Worm (Caenorhabditis elegans) whole organism, L1 larva: Measurements from ENCODE around the gene srx-136.
A peak's percentile ranks its signal among the peaks of the same experiment; 100 is the strongest.

Experiments
- C04F5.9 ChIP-seq: sonication (generic microtip); optimal IDR thresholded peaks from 2 replicates; lab custom pipeline; 2016; ENCODE audit warnings: missing genetic modification characterization, missing compliant biosample characterization
- C34B4.2 ChIP-seq: sonication (generic microtip); optimal IDR thresholded peaks from 2 replicates; lab custom pipeline; 2017; ENCODE audit warnings: mild to moderate bottlenecking, missing genetic modification characterization, missing compliant biosample characterization
- F16B12.6 ChIP-seq: fragments of 150-350 bp; optimal IDR thresholded peaks from 2 replicates; lab custom pipeline; 2014; ENCODE audit warnings: missing biosample characterization, missing genetic modification characterization
- alr-1 ChIP-seq: fragments of 200-800 bp; sonication (Bioruptor generic); optimal IDR thresholded peaks from 2 replicates; lab custom pipeline; 2018; ENCODE audit warnings: borderline replicate concordance, mild to moderate bottlenecking, missing genetic modification characterization, missing compliant biosample characterization
- aly-2 ChIP-seq: fragments of 150-350 bp; optimal IDR thresholded peaks from 2 replicates; lab custom pipeline; 2014; ENCODE audit warnings: missing biosample characterization, missing genetic modification characterization
- ama-1 ChIP-seq: fragments of 150-350 bp; optimal IDR thresholded peaks from 2 replicates; lab custom pipeline; 2014
- blmp-1 ChIP-seq: fragments of 150-350 bp; optimal IDR thresholded peaks from 2 replicates; lab custom pipeline; 2014; ENCODE audit warnings: missing biosample characterization, missing genetic modification characterization
- ceh-63 ChIP-seq: fragments of 200-800 bp; sonication (Bioruptor generic); optimal IDR thresholded peaks from 2 replicates; lab custom pipeline; 2018; ENCODE audit warnings: mild to moderate bottlenecking, missing genetic modification characterization, missing compliant biosample characterization
- ceh-88 ChIP-seq: fragments of 200-800 bp; sonication (Bioruptor generic); IDR thresholded peaks from 2 replicates; pipeline ENCODE4 v1.3.6; 2022; ENCODE audit warnings: missing genetic modification characterization, missing compliant biosample characterization
- ceh-90 ChIP-seq: sonication (generic microtip); optimal IDR thresholded peaks from 2 replicates; lab custom pipeline; 2016; ENCODE audit warnings: missing genetic modification characterization, missing compliant biosample characterization
- dpl-1 ChIP-seq, 3 experiments: fragments of 150-350 bp in 2 of 3; sonication (generic microtip) in 1 of 3; optimal IDR thresholded peaks; 2 replicates each; lab custom pipeline; 2014 to 2017; ENCODE audit warnings: missing biosample characterization in 3 of 3, missing genetic modification characterization in 3 of 3, missing genetic modification reagents in 3 of 3
- dsc-1 ChIP-seq: sonication (generic microtip); optimal IDR thresholded peaks from 2 replicates; lab custom pipeline; 2016; ENCODE audit warnings: mild to moderate bottlenecking, missing genetic modification characterization, missing compliant biosample characterization
- efl-3 ChIP-seq: fragments of 200-800 bp; sonication (Bioruptor generic); optimal IDR thresholded peaks from 2 replicates; lab custom pipeline; 2018; ENCODE audit warnings: mild to moderate bottlenecking, missing genetic modification characterization, missing compliant biosample characterization
- egl-13 ChIP-seq: sonication (generic microtip); optimal IDR thresholded peaks from 2 replicates; lab custom pipeline; 2016; ENCODE audit warnings: missing genotype, missing genetic modification reagents, missing genetic modification characterization, missing compliant biosample characterization
- elt-2 ChIP-seq: sonication (generic microtip); optimal IDR thresholded peaks from 2 replicates; lab custom pipeline; 2016; ENCODE audit warnings: missing genetic modification characterization, mild to moderate bottlenecking, inconsistent platforms, missing compliant biosample characterization, missing genetic modification reagents
- elt-3 ChIP-seq, 6 experiments: fragments of 150-350 bp in 1 of 6; sonication (generic microtip); optimal IDR thresholded peaks; 2 replicates each; lab custom pipeline; 2017 to 2018; ENCODE audit warnings: missing biosample characterization in 6 of 6, missing genetic modification characterization in 6 of 6, inconsistent platforms in 1 of 6
- ets-5 ChIP-seq: fragments of 200-800 bp; sonication (Bioruptor generic); IDR thresholded peaks from 2 replicates; pipeline ENCODE4 v1.3.6; 2022; ENCODE audit warnings: missing genetic modification characterization, missing compliant biosample characterization
- fkh-4 ChIP-seq: sonication (generic microtip); optimal IDR thresholded peaks from 2 replicates; lab custom pipeline; 2016; ENCODE audit warnings: missing compliant biosample characterization, missing genetic modification characterization, borderline replicate concordance
- fkh-8 ChIP-seq: sonication (generic microtip); optimal IDR thresholded peaks from 2 replicates; lab custom pipeline; 2016; ENCODE audit warnings: mild to moderate bottlenecking, missing genetic modification characterization, missing compliant biosample characterization
- fos-1 ChIP-seq: fragments of 150-350 bp; optimal IDR thresholded peaks from 2 replicates; lab custom pipeline; 2014; ENCODE audit warnings: missing biosample characterization, missing genetic modification characterization
- grh-1 ChIP-seq: fragments of 200-800 bp; sonication (Bioruptor generic); IDR thresholded peaks from 2 replicates; pipeline ENCODE4 v1.3.6; 2022; ENCODE audit warnings: missing genetic modification reagents, missing genetic modification characterization, missing compliant biosample characterization
- hpl-2 ChIP-seq: fragments of 150-350 bp; optimal IDR thresholded peaks from 2 replicates; lab custom pipeline; 2014; ENCODE audit warnings: missing biosample characterization, missing genetic modification reagents, missing genetic modification characterization
- isw-1 ChIP-seq: fragments of 200-800 bp; sonication (Bioruptor generic); IDR thresholded peaks from 2 replicates; pipeline ENCODE4 v1.3.6; 2022; ENCODE audit warnings: missing genetic modification characterization, missing compliant biosample characterization
- lin-13 ChIP-seq: fragments of 150-350 bp; optimal IDR thresholded peaks from 2 replicates; lab custom pipeline; 2014; ENCODE audit warnings: missing biosample characterization, missing genetic modification reagents, missing genetic modification characterization
- lin-39 ChIP-seq: fragments of 150-350 bp; optimal IDR thresholded peaks from 2 replicates; lab custom pipeline; 2014; ENCODE audit warnings: missing biosample characterization, missing genetic modification reagents, missing genetic modification characterization
- lsy-2 ChIP-seq, 2 experiments: fragments of 150-350 bp; optimal IDR thresholded peaks; 2 replicates each; lab custom pipeline; 2014; ENCODE audit warnings: missing biosample characterization in 2 of 2, missing genetic modification characterization in 2 of 2
- mdl-1 ChIP-seq, 2 experiments: fragments of 150-350 bp; optimal IDR thresholded peaks; 2 replicates each; lab custom pipeline; 2014 to 2017; ENCODE audit warnings: missing biosample characterization in 2 of 2, missing genetic modification characterization in 2 of 2, inconsistent platforms in 1 of 2
- mef-2 ChIP-seq: fragments of 150-350 bp; optimal IDR thresholded peaks from 2 replicates; lab custom pipeline; 2014; ENCODE audit warnings: missing biosample characterization, missing genetic modification characterization
- nhr-11 ChIP-seq: fragments of 150-350 bp; optimal IDR thresholded peaks from 2 replicates; lab custom pipeline; 2014; ENCODE audit warnings: missing biosample characterization, missing genetic modification characterization
- nhr-19 ChIP-seq: fragments of 200-800 bp; sonication (Bioruptor generic); conservative IDR thresholded peaks from 2 replicates; pipeline ENCODE4 v1.3.6; 2022; ENCODE audit warnings: missing genetic modification characterization, missing compliant biosample characterization
- nhr-237 ChIP-seq: fragments of 150-350 bp; optimal IDR thresholded peaks from 2 replicates; lab custom pipeline; 2014; ENCODE audit warnings: missing biosample characterization, missing genetic modification characterization
- nhr-71 ChIP-seq: sonication (generic microtip); optimal IDR thresholded peaks from 2 replicates; lab custom pipeline; 2016; ENCODE audit warnings: mild to moderate bottlenecking, missing genetic modification characterization, moderate library complexity, missing compliant biosample characterization
- nhr-77 ChIP-seq: fragments of 150-350 bp; optimal IDR thresholded peaks from 2 replicates; lab custom pipeline; 2014; ENCODE audit warnings: missing biosample characterization, missing genetic modification characterization
- nhr-84 ChIP-seq: sonication (generic microtip); optimal IDR thresholded peaks from 2 replicates; lab custom pipeline; 2017; ENCODE audit warnings: missing biosample characterization, missing genetic modification characterization
- nhr-85 ChIP-seq: sonication (generic microtip); peaks from one replicate; lab custom pipeline; 2016; ENCODE audit warnings: missing genetic modification characterization, inconsistent platforms, missing compliant biosample characterization
- nhr-90 ChIP-seq: sonication (generic microtip); optimal IDR thresholded peaks from 2 replicates; lab custom pipeline; 2016; ENCODE audit warnings: mild to moderate bottlenecking, missing genetic modification characterization, missing compliant biosample characterization; ENCODE audit not compliant: poor library complexity
- pax-3 ChIP-seq: fragments of 200-800 bp; sonication (Bioruptor generic); optimal IDR thresholded peaks from 2 replicates; lab custom pipeline; 2018; ENCODE audit warnings: mild to moderate bottlenecking, missing genetic modification characterization, moderate library complexity, missing compliant biosample characterization
- pqm-1 ChIP-seq: sonication (generic microtip); optimal IDR thresholded peaks from 3 replicates; lab custom pipeline; 2017; ENCODE audit warnings: missing biosample characterization, missing genetic modification characterization
- skn-1 ChIP-seq: fragments of 150-350 bp; optimal IDR thresholded peaks from 2 replicates; lab custom pipeline; 2014; ENCODE audit warnings: missing biosample characterization, missing genetic modification characterization
- snpc-4 ChIP-seq: fragments of 150-350 bp; optimal IDR thresholded peaks from 2 replicates; lab custom pipeline; 2014; ENCODE audit warnings: missing biosample characterization, missing genetic modification characterization
- sox-4 ChIP-seq: sonication (generic microtip); optimal IDR thresholded peaks from 2 replicates; lab custom pipeline; 2016; ENCODE audit warnings: missing genetic modification characterization, missing compliant biosample characterization
- sup-37 ChIP-seq: fragments of 200-800 bp; sonication (Bioruptor generic); optimal IDR thresholded peaks from 2 replicates; lab custom pipeline; 2018; ENCODE audit warnings: mild to moderate bottlenecking, missing genetic modification characterization, missing compliant biosample characterization
- swsn-7 ChIP-seq: sonication (generic microtip); optimal IDR thresholded peaks from 2 replicates; lab custom pipeline; 2016; ENCODE audit warnings: missing genetic modification characterization, missing compliant biosample characterization
- tbx-2 ChIP-seq: sonication (generic microtip); optimal IDR thresholded peaks from 2 replicates; lab custom pipeline; 2016; ENCODE audit warnings: missing genetic modification characterization, missing compliant biosample characterization
- unc-130 ChIP-seq: fragments of 150-350 bp; optimal IDR thresholded peaks from 2 replicates; lab custom pipeline; 2017; ENCODE audit warnings: missing biosample characterization, missing genetic modification characterization, inconsistent platforms
- unc-30 ChIP-seq: sonication (generic microtip); optimal IDR thresholded peaks from 2 replicates; lab custom pipeline; 2017; ENCODE audit warnings: missing biosample characterization, missing genetic modification characterization
- vab-15 ChIP-seq: sonication (generic microtip); optimal IDR thresholded peaks from 2 replicates; lab custom pipeline; 2017; ENCODE audit warnings: missing genotype, mild to moderate bottlenecking, missing genetic modification characterization, missing compliant biosample characterization
- xbp-1 ChIP-seq: sonication (generic microtip); optimal IDR thresholded peaks from 2 replicates; lab custom pipeline; 2016; ENCODE audit warnings: missing genetic modification characterization, missing compliant biosample characterization
- ztf-11 ChIP-seq, 2 experiments: sonication (generic microtip); optimal IDR thresholded peaks; 2 replicates each; lab custom pipeline; 2016 to 2017; ENCODE audit warnings: missing genetic modification characterization in 2 of 2, missing biosample characterization in 1 of 2, missing compliant biosample characterization in 1 of 2

The srx-136 gene

DNA sequence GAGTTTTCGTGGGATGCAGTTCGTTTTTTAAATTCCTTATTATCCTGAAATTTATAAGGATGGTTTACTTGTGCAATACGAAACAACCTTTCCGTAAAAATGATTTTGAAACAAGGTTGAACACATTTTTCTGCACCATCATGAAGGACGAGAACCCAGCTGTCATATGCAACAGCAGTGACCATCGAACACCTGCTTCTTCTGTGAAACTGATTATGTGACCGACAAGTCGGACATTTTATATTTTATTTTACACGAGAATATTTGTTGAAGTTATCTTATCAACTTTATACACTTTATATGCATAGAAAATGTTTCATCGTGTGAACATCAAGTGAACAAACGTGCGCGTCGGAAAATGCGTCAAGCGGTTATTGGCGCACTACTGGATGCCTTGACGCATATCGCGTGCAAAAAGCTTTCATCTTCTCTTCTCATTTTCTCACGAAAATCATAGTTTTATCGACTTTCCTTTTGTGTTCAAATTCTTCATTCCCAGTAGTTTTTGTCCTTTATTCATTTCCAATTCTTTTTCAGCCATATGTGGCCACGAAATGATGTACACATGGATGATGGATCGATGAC, 38.3 kb upstream of the srx-136 start, which contains the start of gene sel-10 (continued):
- peak; percentile 71 for TF ChIP-seq fkh-8 (tag; lab: Kevin White, UChicago)
- TF ChIP-seq fkh-4 (tag; lab: Kevin White, UChicago) = no peak
- TF ChIP-seq elt-2 (tag; lab: Kevin White, UChicago) = peak; percentile 43
- peak; percentile 55 for TF ChIP-seq sox-4 (tag; lab: Kevin White, UChicago)
- TF ChIP-seq pqm-1 (tag; lab: Kevin White, UChicago) = no peak
- no peak for TF ChIP-seq unc-30 (tag; lab: Kevin White, UChicago)
- TF ChIP-seq skn-1 (tag; lab: Kevin White, UChicago) = peak; percentile 51
- TF ChIP-seq alr-1 (tag; lab: Kevin White, UChicago) = no peak
- no peak for TF ChIP-seq C34B4.2 (tag; lab: Kevin White, UChicago)
- no peak for TF ChIP-seq nhr-84 (tag; lab: Kevin White, UChicago)
- TF ChIP-seq lin-39 (tag; lab: Kevin White, UChicago) = peak; percentile 52
- no peak for TF ChIP-seq hpl-2 (GFP tag; lab: Kevin White, UChicago)
- TF ChIP-seq efl-3 (GFP tag; lab: Kevin White, UChicago) = no peak
- TF ChIP-seq isw-1 = peak; percentile 68
- TF ChIP-seq grh-1 (GFP tag; lab: Robert Waterston, UW) = peak; percentile 15; the same call in 1 of the 2 replicates
- TF ChIP-seq ztf-11 (tag; optimal IDR thresholded peaks at IDR 0.05; lab: Kevin White, UChicago) = peak in 1 of 2 experiments; percentile 0
- TF ChIP-seq C04F5.9 = no peak
- TF ChIP-seq ceh-90 (tag; lab: Kevin White, UChicago) = peak; percentile 49
- TF ChIP-seq egl-13 (tag; lab: Kevin White, UChicago) = peak; percentile 9
- TF ChIP-seq ets-5 (GFP tag; lab: Robert Waterston, UW) = no peak
- TF ChIP-seq nhr-90 (tag; lab: Kevin White, UChicago) = peak; percentile 79
- peak; percentile 2 for TF ChIP-seq F16B12.6 (tag; lab: Kevin White, UChicago)
- peak; percentile 80 for TF ChIP-seq dsc-1 (tag; lab: Kevin White, UChicago)
- peak; percentile 90 for TF ChIP-seq nhr-85
- TF ChIP-seq mdl-1 (tag; optimal IDR thresholded peaks at IDR 0.05; lab: Kevin White, UChicago) = peak in 1 of 2 experiments; percentile 73
- TF ChIP-seq vab-15 = no peak
- TF ChIP-seq sup-37 (GFP tag; lab: Kevin White, UChicago) = peak; percentile 6
- no peak for TF ChIP-seq fos-1
- peak; percentile 55 for TF ChIP-seq blmp-1 (tag; lab: Kevin White, UChicago)
- TF ChIP-seq nhr-237 = no peak
- TF ChIP-seq nhr-19 (GFP tag; lab: Robert Waterston, UW) = peak; percentile 82
- peak; percentile 55 for TF ChIP-seq nhr-77 (tag; lab: Kevin White, UChicago)
- no peak for TF ChIP-seq ceh-63 (GFP tag; lab: Kevin White, UChicago)
- TF ChIP-seq lin-13 (GFP tag; lab: Kevin White, UChicago) = peak; percentile 65
- TF ChIP-seq tbx-2 (tag; lab: Kevin White, UChicago) = peak; percentile 77
- TF ChIP-seq snpc-4 = peak; percentile 73
- peak; percentile 79 for TF ChIP-seq pax-3 (tag; lab: Kevin White, UChicago)
- TF ChIP-seq unc-130 (tag; lab: Kevin White, UChicago) = peak; percentile 80
- TF ChIP-seq dpl-1 (GFP tag; optimal IDR thresholded peaks at IDR 0.05; lab: Kevin White, UChicago) = peak; percentile 47 to 88 (median 79)
- TF ChIP-seq nhr-11 = peak; percentile 9
- peak; percentile 85 to 88 for TF ChIP-seq lsy-2 (tag; optimal IDR thresholded peaks at IDR 0.05; lab: Kevin White, UChicago)
- peak; percentile 28 for TF ChIP-seq aly-2 (tag; lab: Kevin White, UChicago)
- peak; percentile 87 for TF ChIP-seq nhr-71
- TF ChIP-seq mef-2 (tag; lab: Kevin White, UChicago) = no peak
- no peak for TF ChIP-seq ceh-88 (GFP tag; lab: Robert Waterston, UW)
- peak in 1 of 6 experiments; percentile 75 for TF ChIP-seq elt-3 (tag; optimal IDR thresholded peaks at IDR 0.05; lab: Kevin White, UChicago)
- no peak for TF ChIP-seq ama-1 (lab: Kevin White, UChicago)
- TF ChIP-seq xbp-1 (tag; lab: Kevin White, UChicago) = peak; percentile 75
- TF ChIP-seq swsn-7 (tag; lab: Kevin White, UChicago) = peak; percentile 85
